Worm (Caenorhabditis elegans) whole organism, L2 larva: ENCODE data around the gene pcf-11.

Source experiments
- ama-1 ChIP-seq: fragments of 150-350 bp; optimal IDR thresholded peaks from 2 replicates; lab custom pipeline; 2018; ENCODE audit warnings: inconsistent platforms
- elt-3 ChIP-seq: sonication (generic microtip); optimal IDR thresholded peaks from 2 replicates; lab custom pipeline; 2017; ENCODE audit warnings: missing biosample characterization, missing genetic modification characterization
- nhr-77 ChIP-seq: fragments of 150-350 bp; optimal IDR thresholded peaks from 2 replicates; lab custom pipeline; 2014; ENCODE audit warnings: missing biosample characterization, missing genetic modification characterization
- snpc-4 ChIP-seq: fragments of 150-350 bp; optimal IDR thresholded peaks from 2 replicates; lab custom pipeline; 2014; ENCODE audit warnings: missing biosample characterization, missing genetic modification characterization
- unc-62 ChIP-seq: fragments of 150-350 bp; optimal IDR thresholded peaks from 2 replicates; lab custom pipeline; 2014; ENCODE audit warnings: missing biosample characterization, missing genetic modification reagents, missing genetic modification characterization

DNA sequence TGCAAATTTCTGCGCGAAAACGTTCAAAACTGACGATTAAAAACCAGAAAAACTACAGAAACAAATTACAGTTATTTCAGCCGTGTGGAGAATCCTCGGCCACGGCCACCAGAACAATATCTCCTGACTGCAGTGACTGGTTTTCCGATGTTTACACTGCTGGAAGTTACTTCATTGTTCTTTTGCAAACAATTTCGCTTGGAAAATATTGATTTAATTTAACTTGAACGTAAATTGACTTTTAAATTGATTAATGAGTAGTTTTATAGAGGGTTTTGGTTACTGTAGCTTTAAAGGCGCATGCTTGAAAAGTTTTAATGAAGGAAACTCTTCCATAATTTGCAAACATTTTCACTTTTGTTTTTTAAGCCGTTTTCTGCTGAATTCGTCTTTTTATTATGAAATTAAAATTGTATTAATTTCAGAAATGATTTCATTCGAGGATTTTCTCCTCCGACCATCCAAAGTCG, 25.7 kb upstream of the pcf-11 start, which contains the start of gene smcr-8:
- no peak for TF ChIP-seq ama-1
- TF ChIP-seq snpc-4 (tag; lab: Kevin White, UChicago), result no peak
- no peak for TF ChIP-seq unc-62 (GFP tag; lab: Kevin White, UChicago)
- no peak for TF ChIP-seq elt-3 (tag; lab: Kevin White, UChicago)
- TF ChIP-seq nhr-77 (tag; lab: Kevin White, UChicago), result no peak
